Fruit fly (Drosophila melanogaster) whole organism, embryonic: Measurements from ENCODE around the gene Fer2LCH.
A peak's percentile ranks its signal among the peaks of the same experiment; 100 is the strongest.

Experiments used
- Blimp-1 ChIP-seq: fragments of 200-800 bp; sonication (Bioruptor generic); optimal IDR thresholded peaks from 3 replicates; lab custom pipeline; 2018; ENCODE audit warnings: missing biosample characterization, missing genetic modification characterization, mild to moderate bottlenecking, moderate library complexity, missing genetic modification reagents
- CG10462 ChIP-seq: fragments of 200-800 bp; sonication (Bioruptor generic); optimal IDR thresholded peaks from 2 replicates; lab custom pipeline; 2016; ENCODE audit warnings: missing biosample characterization, missing genetic modification characterization
- CG12769 ChIP-seq: fragments of 200-800 bp; sonication (Bioruptor generic); optimal IDR thresholded peaks from 2 replicates; lab custom pipeline; 2019; ENCODE audit warnings: missing biosample characterization, mild to moderate bottlenecking, missing genetic modification characterization, moderate library complexity
- CG13287 ChIP-seq: fragments of 200-800 bp; sonication (Bioruptor generic); IDR thresholded peaks from 2 replicates; pipeline ENCODE4 v1.3.6; 2022; ENCODE audit warnings: missing biosample characterization, missing genetic modification characterization; ENCODE audit not compliant: partially characterized antibody
- CG14014 ChIP-seq: fragments of 200-800 bp; sonication (Bioruptor generic); IDR thresholded peaks from 2 replicates; pipeline ENCODE4 v1.3.6; 2022; ENCODE audit warnings: missing biosample characterization, missing genetic modification characterization
- CG15479 ChIP-seq: fragments of 200-800 bp; sonication (Bioruptor generic); optimal IDR thresholded peaks from 3 replicates; lab custom pipeline; 2019; ENCODE audit warnings: missing biosample characterization, mild to moderate bottlenecking, missing genetic modification characterization, moderate library complexity
- CG2116 ChIP-seq: fragments of 200-800 bp; sonication (Bioruptor generic); optimal IDR thresholded peaks from 3 replicates; lab custom pipeline; 2018; ENCODE audit warnings: missing biosample characterization, mild to moderate bottlenecking, missing genetic modification characterization
- CG7372 ChIP-seq: fragments of 200-800 bp; sonication (Bioruptor generic); IDR thresholded peaks from 2 replicates; pipeline ENCODE4 v1.3.6; 2022; ENCODE audit warnings: missing biosample characterization, missing genetic modification characterization
- CG8290 ChIP-seq, 3 experiments: fragments of 200-800 bp; sonication (Bioruptor generic); optimal IDR thresholded peaks; 2 replicates each; lab custom pipeline; 2016 to 2019; ENCODE audit warnings: missing biosample characterization in 3 of 3, missing genetic modification characterization in 3 of 3, mild to moderate bottlenecking in 2 of 3, moderate library complexity in 1 of 3
- CoRest ChIP-seq: fragments of 200-800 bp; sonication (Bioruptor generic); optimal IDR thresholded peaks from 3 replicates; lab custom pipeline; 2018; ENCODE audit warnings: missing biosample characterization, mild to moderate bottlenecking, missing genetic modification characterization, moderate library complexity
- Fer1 ChIP-seq: fragments of 200-800 bp; sonication (Bioruptor generic); optimal IDR thresholded peaks from 2 replicates; lab custom pipeline; 2017; ENCODE audit warnings: missing biosample characterization, mild to moderate bottlenecking, missing genetic modification characterization
- HmgZ ChIP-seq: fragments of 200-800 bp; sonication (Bioruptor generic); optimal IDR thresholded peaks from 2 replicates; lab custom pipeline; 2018; ENCODE audit warnings: missing biosample characterization, mild to moderate bottlenecking, missing genetic modification characterization
- MTF-1 ChIP-seq: fragments of 200-800 bp; sonication (Bioruptor generic); optimal IDR thresholded peaks from 2 replicates; lab custom pipeline; 2018; ENCODE audit warnings: missing biosample characterization, mild to moderate bottlenecking, missing genetic modification characterization, borderline replicate concordance
- Myb ChIP-seq: fragments of 200-800 bp; sonication (Bioruptor generic); optimal IDR thresholded peaks from 2 replicates; lab custom pipeline; 2016; ENCODE audit warnings: missing biosample characterization, missing genetic modification characterization
- Neu2 ChIP-seq: fragments of 200-800 bp; sonication (Bioruptor generic); optimal IDR thresholded peaks from 3 replicates; lab custom pipeline; 2016; ENCODE audit warnings: missing biosample characterization, missing genetic modification characterization, borderline replicate concordance
- Nf-YC ChIP-seq: fragments of 200-800 bp; optimal IDR thresholded peaks from 3 replicates; lab custom pipeline; 2019; ENCODE audit warnings: missing biosample characterization, mild to moderate bottlenecking, missing genetic modification characterization, moderate library complexity
- Pdp1 ChIP-seq, 2 experiments: fragments of 200-800 bp; sonication (Bioruptor generic); optimal IDR thresholded peaks; 3 replicates each; lab custom pipeline; 2016; ENCODE audit warnings: missing biosample characterization in 2 of 2, missing genetic modification characterization in 2 of 2, mild to moderate bottlenecking in 1 of 2, moderate library complexity in 1 of 2
- Rfx ChIP-seq: fragments of 200-800 bp; sonication (Bioruptor generic); IDR thresholded peaks from 2 replicates; pipeline ENCODE4 v1.3.6; 2022; ENCODE audit warnings: missing biosample characterization, missing genetic modification characterization
- Trl ChIP-seq, 3 experiments: fragments of >200 bp in 2 of 3; fragments of 200-800 bp in 1 of 3; sonication (Bioruptor generic) in 1 of 3; optimal IDR thresholded peaks; 2 replicates in 1 of 3; 3 replicates in 2 of 3; lab custom pipeline; 2016 to 2017; ENCODE audit warnings: missing biosample characterization in 1 of 3, missing genetic modification characterization in 1 of 3
- YL-1 ChIP-seq: fragments of 200-800 bp; sonication (Bioruptor generic); optimal IDR thresholded peaks from 3 replicates; lab custom pipeline; 2017; ENCODE audit warnings: missing biosample characterization, mild to moderate bottlenecking, missing genetic modification characterization
- aop ChIP-seq: fragments of 200-800 bp; sonication (Bioruptor generic); IDR thresholded peaks from 2 replicates; pipeline ENCODE4 v1.3.6; 2022; ENCODE audit warnings: missing biosample characterization, missing genetic modification characterization
- bbx ChIP-seq: fragments of 200-800 bp; sonication (Bioruptor generic); IDR thresholded peaks from 2 replicates; pipeline ENCODE4 v1.3.6; 2022; ENCODE audit warnings: missing biosample characterization, missing genetic modification characterization; ENCODE audit not compliant: partially characterized antibody
- btn ChIP-seq: fragments of 200-800 bp; sonication (Bioruptor generic); optimal IDR thresholded peaks from 2 replicates; lab custom pipeline; 2016; ENCODE audit warnings: missing biosample characterization, missing genetic modification characterization
- chif ChIP-seq, 2 experiments: fragments of 200-800 bp; sonication (Bioruptor generic); optimal IDR thresholded peaks; 3 replicates each; lab custom pipeline; 2016; ENCODE audit warnings: missing biosample characterization in 2 of 2, missing genetic modification characterization in 2 of 2
- chinmo ChIP-seq: fragments of 200-800 bp; sonication (Bioruptor generic); IDR thresholded peaks from 4 replicates; pipeline ENCODE4 v1.3.6; 2022; ENCODE audit warnings: missing biosample characterization, missing genetic modification characterization; ENCODE audit not compliant: partially characterized antibody
- ci ChIP-seq: fragments of 200-800 bp; sonication (Bioruptor generic); IDR thresholded peaks from 3 replicates; pipeline ENCODE4 v1.3.6; 2022; ENCODE audit warnings: missing biosample characterization, missing genetic modification characterization
- dm ChIP-seq: fragments of 200-800 bp; sonication (Bioruptor generic); optimal IDR thresholded peaks from 3 replicates; lab custom pipeline; 2016; ENCODE audit warnings: missing biosample characterization, missing genetic modification characterization
- eve ChIP-seq, 2 experiments: fragments of >200 bp; optimal IDR thresholded peaks; 2 replicates each; lab custom pipeline; 2017; ENCODE audit warnings: missing biosample characterization in 2 of 2, missing genetic modification characterization in 2 of 2
- fd102C ChIP-seq: fragments of 200-800 bp; sonication (Bioruptor generic); optimal IDR thresholded peaks from 2 replicates; lab custom pipeline; 2018; ENCODE audit warnings: missing biosample characterization, mild to moderate bottlenecking, missing genetic modification characterization, moderate library complexity
- gcm2 ChIP-seq: fragments of 200-800 bp; sonication (Bioruptor generic); optimal IDR thresholded peaks from 2 replicates; lab custom pipeline; 2016; ENCODE audit warnings: missing biosample characterization, missing genetic modification characterization
- hbn ChIP-seq: fragments of 200-800 bp; sonication (Bioruptor generic); IDR thresholded peaks from 2 replicates; pipeline ENCODE4 v1.3.6; 2022; ENCODE audit warnings: missing biosample characterization, missing genetic modification characterization; ENCODE audit not compliant: partially characterized antibody
- her ChIP-seq: fragments of 200-800 bp; sonication (Bioruptor generic); optimal IDR thresholded peaks from 2 replicates; lab custom pipeline; 2016; ENCODE audit warnings: missing biosample characterization, missing genetic modification characterization
- kni ChIP-seq: fragments of 200-800 bp; sonication (Bioruptor generic); optimal IDR thresholded peaks from 3 replicates; lab custom pipeline; 2017; ENCODE audit warnings: mild to moderate bottlenecking, missing biosample characterization, missing genetic modification reagents, missing genetic modification characterization
- lbe ChIP-seq: fragments of 200-800 bp; sonication (Bioruptor generic); optimal IDR thresholded peaks from 2 replicates; lab custom pipeline; 2016; ENCODE audit warnings: missing biosample characterization, mild to moderate bottlenecking, missing genetic modification characterization
- oc ChIP-seq: fragments of 200-800 bp; sonication (Bioruptor generic); optimal IDR thresholded peaks from 2 replicates; lab custom pipeline; 2018; ENCODE audit warnings: missing biosample characterization, mild to moderate bottlenecking, missing genetic modification characterization, moderate library complexity
- pan ChIP-seq, 4 experiments: fragments of >200 bp in 3 of 4; fragments of 200-800 bp in 1 of 4; sonication (Bioruptor generic) in 1 of 4; optimal IDR thresholded peaks in 3 of 4; IDR thresholded peaks in 1 of 4; 2 replicates each; pipeline versions ENCODE4 v1.3.6 to Lab custom; 2017 to 2022; ENCODE audit warnings: missing biosample characterization in 2 of 4, missing genetic modification characterization in 2 of 4, mixed read lengths in 1 of 4
- peb ChIP-seq: fragments of 200-800 bp; sonication (Bioruptor generic); IDR thresholded peaks from 2 replicates; pipeline ENCODE4 v1.3.6; 2022; ENCODE audit warnings: missing biosample characterization, missing genetic modification characterization
- schlank ChIP-seq: fragments of 200-800 bp; sonication (Bioruptor generic); optimal IDR thresholded peaks from 2 replicates; lab custom pipeline; 2018; ENCODE audit warnings: missing biosample characterization, mild to moderate bottlenecking, missing genetic modification characterization
- scrt ChIP-seq: fragments of 200-800 bp; sonication (Bioruptor generic); optimal IDR thresholded peaks from 2 replicates; lab custom pipeline; 2018; ENCODE audit warnings: missing biosample characterization, mild to moderate bottlenecking, missing genetic modification characterization, moderate library complexity
- sd ChIP-seq: fragments of 200-800 bp; sonication (Bioruptor generic); optimal IDR thresholded peaks from 3 replicates; lab custom pipeline; 2018; ENCODE audit warnings: missing biosample characterization, mild to moderate bottlenecking, missing genetic modification characterization, moderate library complexity
- sna ChIP-seq: fragments of 200-800 bp; sonication (Bioruptor generic); IDR thresholded peaks from 2 replicates; pipeline ENCODE4 v1.3.6; 2022; ENCODE audit warnings: missing biosample characterization, missing genetic modification characterization; ENCODE audit not compliant: partially characterized antibody
- so ChIP-seq: fragments of 200-800 bp; sonication (Bioruptor generic); IDR thresholded peaks from 3 replicates; pipeline ENCODE4 v1.3.6; 2022; ENCODE audit warnings: missing biosample characterization, missing genetic modification characterization
- sug ChIP-seq: fragments of 200-800 bp; optimal IDR thresholded peaks from 2 replicates; lab custom pipeline; 2019; ENCODE audit warnings: missing biosample characterization, mild to moderate bottlenecking, missing genetic modification characterization, moderate library complexity
- vvl ChIP-seq: fragments of 200-800 bp; sonication (Bioruptor generic); IDR thresholded peaks from 2 replicates; pipeline ENCODE4 v1.3.6; 2022; ENCODE audit warnings: missing biosample characterization, missing genetic modification characterization

Gene Fer2LCH

dm6 chr3R:30385531-30385930, 2.1 kb upstream of the Fer2LCH start:
- TF ChIP-seq CG14014 (no peak), chinmo (no peak), MTF-1 (peak; percentile 7), sug (tag; lab: Kevin White, UChicago) (peak; percentile 30), kni (no peak), Pdp1 (GFP tag; optimal IDR thresholded peaks at IDR 0.05; lab: Kevin White, UChicago) (peak in 1 of 2 experiments; percentile 83), her (GFP tag; lab: Kevin White, UChicago) (no peak)

- TF ChIP-seq gcm2 (no peak), aop (GFP tag; lab: Robert Waterston, UW) (0 out of 2 replicates have a peak, but pooled peaks have one; percentile 28), CoRest (tag; lab: Kevin White, UChicago) (peak; percentile 0), pan (optimal IDR thresholded peaks at IDR 0.05; lab: Kevin White, UChicago) (no peak), pan (GFP tag; optimal IDR thresholded peaks at IDR 0.05 in 1 of 2, IDR thresholded peaks at IDR 0.05 in 1 of 2) (no peak), btn (GFP tag; lab: Kevin White, UChicago) (no peak), CG12769 (tag; lab: Kevin White, UChicago) (peak; percentile 9), Trl (optimal IDR thresholded peaks at IDR 0.05; lab: Kevin White, UChicago) (peak; percentile 88 to 90), Trl (GFP tag; optimal IDR thresholded peaks at IDR 0.05; lab: Kevin White, UChicago) (no peak), scrt (GFP tag; lab: Kevin White, UChicago) (peak; percentile 4), Blimp-1 (peak; percentile 89), fd102C (GFP tag; lab: Kevin White, UChicago) (no peak), YL-1 (GFP tag; lab: Kevin White, UChicago) (peak; percentile 14), CG7372 (no peak), so (GFP tag; lab: Robert Waterston, UW) (peak; percentile 16; the same call in 1 of the 3 replicates), CG13287 (GFP tag; lab: Robert Waterston, UW) (peak; percentile 20; the same call in 1 of the 2 replicates), chinmo (peak; percentile 81; the same call in 2 of the 4 replicates), Neu2 (GFP tag; lab: Kevin White, UChicago) (no peak), ci (0 out of 3 replicates have a peak, but pooled peaks have one; percentile 28), sna (GFP tag; lab: Robert Waterston, UW) (peak; percentile 40; the same call in 1 of the 2 replicates), lbe (GFP tag; lab: Kevin White, UChicago) (peak; percentile 5), Nf-YC (tag; lab: Kevin White, UChicago) (peak; percentile 12), eve (GFP tag; optimal IDR thresholded peaks at IDR 0.05; lab: Kevin White, UChicago) (peak in 1 of 2 experiments; percentile 68), kni (peak; percentile 11), CG8290 (GFP tag; optimal IDR thresholded peaks at IDR 0.05; lab: Kevin White, UChicago) (no peak), CG8290 (tag; optimal IDR thresholded peaks at IDR 0.05; lab: Kevin White, UChicago) (peak in 1 of 2 experiments; percentile 26), sd (tag; lab: Kevin White, UChicago) (peak; percentile 27), chif (GFP tag; optimal IDR thresholded peaks at IDR 0.05; lab: Kevin White, UChicago) (no peak), Pdp1 (GFP tag; optimal IDR thresholded peaks at IDR 0.05; lab: Kevin White, UChicago) (peak in 1 of 2 experiments; percentile 71), Rfx (GFP tag; lab: Robert Waterston, UW) (peak; percentile 66), HmgZ (peak; percentile 23), CG2116 (no peak), peb (GFP tag; lab: Robert Waterston, UW) (no peak), dm (GFP tag; lab: Kevin White, UChicago) (peak; percentile 12), Myb (GFP tag; lab: Kevin White, UChicago) (no peak), CG15479 (peak; percentile 82), hbn (0 out of 2 replicates have a peak, but pooled peaks have one; percentile 29), CG10462 (GFP tag; lab: Kevin White, UChicago) (peak; percentile 75), vvl (GFP tag; lab: Robert Waterston, UW) (peak; percentile 87), bbx (GFP tag; lab: Robert Waterston, UW) (no peak), oc (tag; lab: Kevin White, UChicago) (peak; percentile 27), Fer1 (GFP tag; lab: Kevin White, UChicago) (peak; percentile 30), schlank (tag; lab: Kevin White, UChicago) (no peak)
Observed at dm6 chr3R:30386759-30387437, 706 bp upstream of the Fer2LCH start.
